Worm (Caenorhabditis elegans): ENCODE results near the gene Y41D4B.6.

DNA sequence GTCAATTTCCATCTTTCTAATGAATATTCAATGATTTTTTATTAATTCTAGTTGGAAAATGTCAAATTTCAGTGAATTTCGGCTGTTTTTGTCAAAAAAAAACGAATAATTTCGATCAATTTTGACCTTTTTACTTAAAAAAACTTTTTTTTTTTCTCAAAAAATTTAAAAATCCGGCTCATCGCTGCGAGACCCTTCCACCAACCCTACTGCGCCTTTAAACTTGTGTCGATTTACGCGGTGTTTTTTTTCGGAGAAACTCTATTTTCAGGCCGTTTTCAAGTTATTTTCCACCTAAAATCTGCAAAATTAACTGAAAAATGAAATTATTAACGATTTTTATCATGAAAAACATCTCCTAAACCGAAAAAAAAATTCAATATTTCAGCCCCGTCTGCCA is 32.8 kb upstream of the Y41D4B.6 start:
- no peak for TF ChIP-seq ztf-11 (tag; optimal IDR thresholded peaks at IDR 0.05)
- no peak for TF ChIP-seq nhr-11 (tag; optimal IDR thresholded peaks at IDR 0.05)
- no peak for TF ChIP-seq skn-1 (tag; optimal IDR thresholded peaks at IDR 0.05)
- no peak for TF ChIP-seq fkh-10 (GFP tag; optimal IDR thresholded peaks at IDR 0.05)
- no peak for TF ChIP-seq ama-1 (optimal IDR thresholded peaks at IDR 0.05)
- no peak for TF ChIP-seq fkh-8 (tag; optimal IDR thresholded peaks at IDR 0.05)
- TF ChIP-seq tbx-2 (tag; optimal IDR thresholded peaks at IDR 0.05): no peak
- no peak for TF ChIP-seq lin-15B (tag; optimal IDR thresholded peaks at IDR 0.05)
- TF ChIP-seq nhr-77 (tag; optimal IDR thresholded peaks at IDR 0.05): no peak

All from whole organism, L1 larva.